Worm (Caenorhabditis elegans): ENCODE results near the gene F44A2.5.
A peak's percentile ranks its signal among the peaks of the same experiment; 100 is the strongest.

F44A2.5 gene

DNA sequence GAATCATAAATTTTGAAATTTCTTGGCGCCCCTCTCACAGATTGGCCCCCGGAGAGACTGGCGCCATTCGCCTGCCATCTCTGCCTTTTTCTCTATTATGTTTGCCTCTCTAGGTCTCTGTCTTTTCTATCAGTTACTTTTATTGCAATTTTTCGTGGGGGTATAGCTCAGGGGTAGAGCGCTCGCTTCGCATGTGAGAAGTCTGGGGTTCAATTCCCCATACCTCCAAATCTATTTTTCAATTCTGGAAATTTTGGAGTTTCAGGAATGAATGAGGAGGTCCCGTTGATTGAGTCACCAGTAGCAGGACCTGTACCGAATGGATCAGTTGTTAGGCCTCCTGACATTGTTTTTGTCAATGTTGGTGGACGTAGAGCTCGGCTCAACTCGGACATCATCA is 20.6 kb downstream of the F44A2.5 start, which contains the start of gene kvs-3 (continued):
- TF ChIP-seq unc-3 (GFP tag; conservative IDR thresholded peaks at IDR 0.05) (no peak), unc-3 (tag; optimal IDR thresholded peaks at IDR 0.05) (no peak), dmd-4 (tag; optimal IDR thresholded peaks at IDR 0.05; ENCODE audit: borderline replicate concordance) (no peak), gmeb-2 (tag; optimal IDR thresholded peaks at IDR 0.05) (peak; percentile 33), dve-1 (tag; optimal IDR thresholded peaks at IDR 0.05) (peak; percentile 19), Y22D7AL.16 (tag; optimal IDR thresholded peaks at IDR 0.05) (no peak), hlh-6 (tag; optimal IDR thresholded peaks at IDR 0.05) (peak; percentile 16), odd-2 (tag; optimal IDR thresholded peaks at IDR 0.05) (no peak), ceh-2 (tag; optimal IDR thresholded peaks at IDR 0.05) (no peak), F13H6.1 (tag; optimal IDR thresholded peaks at IDR 0.05) (peak; percentile 44), ceh-31 (tag; optimal IDR thresholded peaks at IDR 0.05) (peak; percentile 19), eyg-1 (tag; optimal IDR thresholded peaks at IDR 0.05) (no peak), pqm-1 (tag; optimal IDR thresholded peaks at IDR 0.05) (peak; percentile 61), K09A11.1 (tag; optimal IDR thresholded peaks at IDR 0.05; ENCODE audit: insufficient read depth) (no peak), pha-4 (tag; optimal IDR thresholded peaks at IDR 0.05) (no peak), ahr-1 (tag; optimal IDR thresholded peaks at IDR 0.05) (no peak), npax-4 (tag; optimal IDR thresholded peaks at IDR 0.05) (no peak), syd-9 (tag; optimal IDR thresholded peaks at IDR 0.05) (no peak), sox-4 (tag; optimal IDR thresholded peaks at IDR 0.05) (peak; percentile 62), hlh-13 (GFP tag; optimal IDR thresholded peaks at IDR 0.05) (peak; percentile 13), che-1 (tag; optimal IDR thresholded peaks at IDR 0.05) (peak; percentile 20), zip-5 (tag; optimal IDR thresholded peaks at IDR 0.05) (no peak), ceh-45 (GFP tag; IDR thresholded peaks at IDR 0.05) (peak; percentile 35; the same call in 1 of the 2 replicates), ama-1 (optimal IDR thresholded peaks at IDR 0.05) (no peak)

ce11 chrV:9321185-9321584 is 23.8 kb downstream of the F44A2.5 start, which contains the start of gene F44A2.7:
Gene F44A2.7 (plus strand): TSS chrV:9321485.
- no peak for TF ChIP-seq gmeb-2 (tag; optimal IDR thresholded peaks at IDR 0.05)
- no peak for TF ChIP-seq nhr-11 (tag; optimal IDR thresholded peaks at IDR 0.05)
- TF ChIP-seq odd-2 (tag; optimal IDR thresholded peaks at IDR 0.05): no peak
- TF ChIP-seq lim-6 (tag; optimal IDR thresholded peaks at IDR 0.05): no peak
- no peak for TF ChIP-seq dve-1 (tag; optimal IDR thresholded peaks at IDR 0.05)
- no peak for TF ChIP-seq npax-4 (tag; optimal IDR thresholded peaks at IDR 0.05)
- TF ChIP-seq K02D7.2 (tag; optimal IDR thresholded peaks at IDR 0.05): no peak
- no peak for TF ChIP-seq ceh-14 (tag; optimal IDR thresholded peaks at IDR 0.05)

- TF ChIP-seq npax-4 (tag; optimal IDR thresholded peaks at IDR 0.05) (no peak), nhr-232 (tag; optimal IDR thresholded peaks at IDR 0.05) (no peak), rnt-1 (tag; optimal IDR thresholded peaks at IDR 0.05) (no peak), syd-9 (tag; optimal IDR thresholded peaks at IDR 0.05) (no peak), pat-9 (tag; optimal IDR thresholded peaks at IDR 0.05) (no peak), ceh-19 (GFP tag; optimal IDR thresholded peaks at IDR 0.05) (no peak)
Observed at ce11 chrV:9322886-9323285, 25.5 kb downstream of the F44A2.5 start, which contains the start of gene tag-153. Gene tag-153 (plus strand): TSS chrV:9323085.

DNA sequence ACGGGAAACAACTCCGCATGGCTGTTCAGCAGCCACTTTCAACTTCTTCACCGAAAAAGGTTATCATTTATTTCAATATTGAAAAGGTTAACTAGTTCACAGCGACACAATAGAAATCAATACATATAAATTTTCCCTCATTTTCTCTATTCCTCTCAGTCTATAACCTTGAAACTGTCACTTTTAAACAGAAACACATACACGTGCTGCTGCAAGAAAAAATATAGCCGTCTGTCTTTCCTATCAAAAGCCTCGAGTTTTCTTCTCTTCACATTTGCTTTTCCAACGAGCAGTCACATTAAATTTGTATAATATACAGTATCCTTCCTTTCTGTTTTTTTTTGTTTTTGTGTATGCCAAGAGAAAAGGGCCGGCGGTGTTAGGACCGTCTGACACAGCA is 26.7 kb downstream of the F44A2.5 start:
- TF ChIP-seq fax-1 (tag; optimal IDR thresholded peaks at IDR 0.05) (no peak), gmeb-2 (tag; optimal IDR thresholded peaks at IDR 0.05) (no peak), pha-2 (tag; optimal IDR thresholded peaks at IDR 0.05) (no peak), hlh-15 (tag; optimal IDR thresholded peaks at IDR 0.05) (no peak), C38D4.7 (GFP tag; optimal IDR thresholded peaks at IDR 0.05) (no peak), T23F11.4 (GFP tag; optimal IDR thresholded peaks at IDR 0.05) (no peak), nhr-11 (tag; optimal IDR thresholded peaks at IDR 0.05) (no peak), hlh-8 (tag; optimal IDR thresholded peaks at IDR 0.05) (no peak), ets-4 (tag; optimal IDR thresholded peaks at IDR 0.05) (no peak), pros-1 (tag; optimal IDR thresholded peaks at IDR 0.05) (no peak), hlh-13 (GFP tag; optimal IDR thresholded peaks at IDR 0.05) (no peak)
